Worm (Caenorhabditis elegans) whole organism, L3 larva: ENCODE data around the gene smg-6.

Experiments used
- R02D3.7 ChIP-seq: fragments of 150-350 bp; optimal IDR thresholded peaks from 2 replicates; lab custom pipeline; 2014; ENCODE audit warnings: missing biosample characterization, missing genetic modification characterization
- ZK546.5 ChIP-seq: sonication (generic microtip); optimal IDR thresholded peaks from 2 replicates; lab custom pipeline; 2017; ENCODE audit warnings: missing biosample characterization, missing genetic modification characterization
- aly-2 ChIP-seq: fragments of 150-350 bp; optimal IDR thresholded peaks from 2 replicates; lab custom pipeline; 2014; ENCODE audit warnings: missing biosample characterization, missing genetic modification characterization
- ama-1 ChIP-seq: fragments of 150-350 bp; optimal IDR thresholded peaks from 2 replicates; lab custom pipeline; 2018
- ceh-16 ChIP-seq: sonication (generic microtip); optimal IDR thresholded peaks from 2 replicates; lab custom pipeline; 2017; ENCODE audit warnings: missing biosample characterization, missing genetic modification characterization
- ceh-28 ChIP-seq: fragments of 150-350 bp; optimal IDR thresholded peaks from 2 replicates; lab custom pipeline; 2014; ENCODE audit warnings: missing biosample characterization, missing genetic modification reagents, missing genetic modification characterization
- ceh-82 ChIP-seq: fragments of 150-350 bp; optimal IDR thresholded peaks from 2 replicates; lab custom pipeline; 2014; ENCODE audit warnings: missing biosample characterization, missing genetic modification characterization
- daf-12 ChIP-seq: fragments of 150-350 bp; optimal IDR thresholded peaks from 2 replicates; lab custom pipeline; 2014; ENCODE audit warnings: missing biosample characterization, missing genetic modification reagents, missing genetic modification characterization
- egl-27 ChIP-seq: sonication (generic microtip); optimal IDR thresholded peaks from 4 replicates; lab custom pipeline; 2017; ENCODE audit warnings: missing biosample characterization, missing genetic modification reagents, missing genetic modification characterization
- elt-2 ChIP-seq: sonication (generic microtip); optimal IDR thresholded peaks from 2 replicates; lab custom pipeline; 2016; ENCODE audit warnings: missing genetic modification reagents, mild to moderate bottlenecking, missing genetic modification characterization, missing compliant biosample characterization
- elt-3 ChIP-seq, 3 experiments: fragments of 150-350 bp in 1 of 3; sonication (generic microtip) in 2 of 3; optimal IDR thresholded peaks; 2 replicates in 2 of 3; 4 replicates in 1 of 3; lab custom pipeline; 2014 to 2017; ENCODE audit warnings: missing biosample characterization in 3 of 3, missing genetic modification characterization in 3 of 3
- eor-1 ChIP-seq, 2 experiments: fragments of 150-350 bp; optimal IDR thresholded peaks; 2 replicates each; lab custom pipeline; 2014 to 2018; ENCODE audit warnings: missing biosample characterization in 2 of 2, missing genetic modification characterization in 2 of 2
- fkh-2 ChIP-seq: fragments of 150-350 bp; optimal IDR thresholded peaks from 2 replicates; lab custom pipeline; 2014; ENCODE audit warnings: missing biosample characterization, missing genetic modification reagents, missing genetic modification characterization
- fos-1 ChIP-seq: fragments of 150-350 bp; optimal IDR thresholded peaks from 2 replicates; lab custom pipeline; 2014; ENCODE audit warnings: missing biosample characterization, missing genetic modification characterization
- hmg-11 ChIP-seq: sonication (generic microtip); optimal IDR thresholded peaks from 2 replicates; lab custom pipeline; 2016; ENCODE audit warnings: missing genetic modification characterization, missing compliant biosample characterization
- jun-1 ChIP-seq: fragments of 150-350 bp; optimal IDR thresholded peaks from 2 replicates; lab custom pipeline; 2014; ENCODE audit warnings: missing biosample characterization, missing genetic modification reagents, missing genetic modification characterization
- lin-15B ChIP-seq: fragments of 150-350 bp; optimal IDR thresholded peaks from 2 replicates; lab custom pipeline; 2014; ENCODE audit warnings: missing biosample characterization, missing genetic modification characterization
- lin-39 ChIP-seq: fragments of 150-350 bp; optimal IDR thresholded peaks from 2 replicates; lab custom pipeline; 2018; ENCODE audit warnings: missing biosample characterization, missing genetic modification reagents, missing genetic modification characterization
- lsy-12 ChIP-seq: sonication (generic microtip); optimal IDR thresholded peaks from 2 replicates; lab custom pipeline; 2016; ENCODE audit warnings: mild to moderate bottlenecking, missing genetic modification characterization, missing compliant biosample characterization
- mml-1 ChIP-seq: fragments of 150-350 bp; sonication (generic microtip); optimal IDR thresholded peaks from 3 replicates; lab custom pipeline; 2014; ENCODE audit warnings: missing biosample characterization, missing genetic modification characterization
- nfya-1 ChIP-seq: sonication (generic microtip); optimal IDR thresholded peaks from 2 replicates; lab custom pipeline; 2017; ENCODE audit warnings: missing genetic modification characterization, mild to moderate bottlenecking, missing compliant biosample characterization, antibody characterized with exemption, moderate library complexity; ENCODE audit not compliant: insufficient read depth
- nhr-11 ChIP-seq: fragments of 150-350 bp; optimal IDR thresholded peaks from 2 replicates; lab custom pipeline; 2014; ENCODE audit warnings: missing biosample characterization, missing genetic modification characterization
- nhr-12 ChIP-seq: fragments of 150-350 bp; optimal IDR thresholded peaks from 2 replicates; lab custom pipeline; 2014; ENCODE audit warnings: missing biosample characterization, missing genetic modification characterization
- nhr-23 ChIP-seq: fragments of 150-350 bp; optimal IDR thresholded peaks from 2 replicates; lab custom pipeline; 2014; ENCODE audit warnings: missing biosample characterization, missing genetic modification reagents, missing genetic modification characterization
- nhr-237 ChIP-seq: fragments of 150-350 bp; optimal IDR thresholded peaks from 2 replicates; lab custom pipeline; 2014; ENCODE audit warnings: missing biosample characterization, missing genetic modification characterization
- nhr-25 ChIP-seq: sonication (generic microtip); optimal IDR thresholded peaks from 2 replicates; lab custom pipeline; 2017; ENCODE audit warnings: missing biosample characterization, missing genetic modification characterization
- nhr-28 ChIP-seq: fragments of 150-350 bp; optimal IDR thresholded peaks from 2 replicates; lab custom pipeline; 2014; ENCODE audit warnings: missing biosample characterization, missing genetic modification characterization
- nhr-43 ChIP-seq: sonication (generic microtip); optimal IDR thresholded peaks from 2 replicates; lab custom pipeline; 2016; ENCODE audit warnings: mild to moderate bottlenecking, missing genetic modification characterization, missing compliant biosample characterization; ENCODE audit not compliant: poor library complexity, severe bottlenecking
- nhr-67 ChIP-seq: fragments of 150-350 bp; optimal IDR thresholded peaks from 2 replicates; lab custom pipeline; 2014; ENCODE audit warnings: missing biosample characterization, missing genetic modification characterization
- nhr-77 ChIP-seq: fragments of 150-350 bp; optimal IDR thresholded peaks from 2 replicates; lab custom pipeline; 2014; ENCODE audit warnings: missing biosample characterization, missing genetic modification characterization
- pha-4 ChIP-seq: fragments of 150-350 bp; optimal IDR thresholded peaks from 2 replicates; lab custom pipeline; 2014; ENCODE audit warnings: missing biosample characterization, missing genetic modification reagents, missing genetic modification characterization
- sea-2 ChIP-seq: fragments of 150-350 bp; sonication (generic microtip); optimal IDR thresholded peaks from 4 replicates; lab custom pipeline; 2014; ENCODE audit warnings: missing biosample characterization, missing genetic modification reagents, missing genetic modification characterization
- skn-1 ChIP-seq: fragments of 150-350 bp; optimal IDR thresholded peaks from 2 replicates; lab custom pipeline; 2014; ENCODE audit warnings: missing biosample characterization, missing genetic modification characterization
- snpc-4 ChIP-seq: fragments of 150-350 bp; optimal IDR thresholded peaks from 2 replicates; lab custom pipeline; 2014; ENCODE audit warnings: missing biosample characterization, missing genetic modification characterization
- tbx-2 ChIP-seq: sonication (generic microtip); optimal IDR thresholded peaks from 2 replicates; lab custom pipeline; 2016; ENCODE audit warnings: mild to moderate bottlenecking, missing genetic modification characterization, missing compliant biosample characterization
- unc-39 ChIP-seq: sonication (generic microtip); optimal IDR thresholded peaks from 4 replicates; lab custom pipeline; 2017; ENCODE audit warnings: missing biosample characterization, missing genetic modification characterization
- unc-62 ChIP-seq: fragments of 150-350 bp; sonication (generic microtip); optimal IDR thresholded peaks from 4 replicates; lab custom pipeline; 2014; ENCODE audit warnings: missing biosample characterization, missing genetic modification reagents, missing genetic modification characterization
- zag-1 ChIP-seq: fragments of 150-350 bp; optimal IDR thresholded peaks from 2 replicates; lab custom pipeline; 2014; ENCODE audit warnings: missing biosample characterization, missing genetic modification characterization
- ztf-11 ChIP-seq: fragments of 150-350 bp; optimal IDR thresholded peaks from 2 replicates; lab custom pipeline; 2014; ENCODE audit warnings: missing biosample characterization, missing genetic modification characterization
- ztf-4 ChIP-seq: fragments of 150-350 bp; optimal IDR thresholded peaks from 2 replicates; lab custom pipeline; 2014; ENCODE audit warnings: missing biosample characterization, missing genetic modification characterization

smg-6 gene

ce11 chrIII:2528621-2529113 lies 55.0 kb downstream of the smg-6 start, which contains the start of the genes Y54F10AM.15, rbc-2 and ndua-8 (continued):
- TF ChIP-seq R02D3.7 (tag; lab: Kevin White, UChicago) (peak; percentile 100), elt-3 (tag; optimal IDR thresholded peaks at IDR 0.05; lab: Kevin White, UChicago) (no peak), pha-4 (tag; lab: Kevin White, UChicago) (peak; percentile 99), snpc-4 (tag; lab: Kevin White, UChicago) (peak; percentile 82), nhr-23 (tag; lab: Kevin White, UChicago) (peak; percentile 96), nhr-77 (tag; lab: Kevin White, UChicago) (peak; percentile 22), elt-2 (tag; lab: Kevin White, UChicago) (peak; percentile 70), nhr-67 (no peak), unc-39 (tag; lab: Kevin White, UChicago) (no peak), lsy-12 (tag; lab: Kevin White, UChicago) (peak; percentile 76), fos-1 (tag; lab: Kevin White, UChicago) (no peak), ama-1 (lab: Kevin White, UChicago) (peak; percentile 60), ceh-16 (tag; lab: Kevin White, UChicago) (no peak), sea-2 (GFP tag; lab: Kevin White, UChicago) (no peak), nhr-43 (tag; lab: Kevin White, UChicago) (no peak), ceh-28 (tag; lab: Kevin White, UChicago) (peak; percentile 82), ZK546.5 (peak; percentile 41), jun-1 (peak; percentile 58), ceh-82 (tag; lab: Kevin White, UChicago) (peak; percentile 78)
- TF ChIP-seq, all 47 proteins: peak for 29

DNA sequence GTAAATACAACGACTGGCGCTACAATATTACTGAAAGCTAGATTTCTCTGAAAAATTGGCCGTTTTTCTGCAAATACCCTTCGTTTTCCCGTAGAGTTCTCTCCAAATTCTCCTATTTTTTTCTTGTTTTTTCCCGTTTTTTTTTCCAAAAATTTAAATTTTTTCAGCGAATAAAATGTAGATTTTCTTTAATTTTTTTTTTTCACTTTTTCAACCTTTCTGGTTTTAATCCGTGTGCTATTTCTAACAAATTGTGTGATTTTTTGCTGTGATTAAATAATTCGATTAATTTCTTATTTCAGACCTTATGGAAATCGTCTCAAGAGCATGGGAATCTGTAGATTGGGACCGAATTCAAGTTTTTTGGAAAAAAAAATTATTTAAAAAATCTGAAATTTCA lies 56.7 kb downstream of the smg-6 start, which contains the start of gene cone-1:
Gene cone-1 (plus strand): TSS at position 301 of the 400 bp plus-strand sequence.
- TF ChIP-seq unc-62 (GFP tag; lab: Kevin White, UChicago) (no peak), eor-1 (tag; optimal IDR thresholded peaks at IDR 0.05; lab: Kevin White, UChicago) (no peak), zag-1 (tag; lab: Kevin White, UChicago) (no peak), lin-39 (tag; lab: Kevin White, UChicago) (no peak), elt-2 (tag; lab: Kevin White, UChicago) (no peak), aly-2 (no peak), jun-1 (no peak), nhr-11 (tag; lab: Kevin White, UChicago) (no peak), nhr-67 (no peak), hmg-11 (tag; lab: Kevin White, UChicago) (no peak)

DNA sequence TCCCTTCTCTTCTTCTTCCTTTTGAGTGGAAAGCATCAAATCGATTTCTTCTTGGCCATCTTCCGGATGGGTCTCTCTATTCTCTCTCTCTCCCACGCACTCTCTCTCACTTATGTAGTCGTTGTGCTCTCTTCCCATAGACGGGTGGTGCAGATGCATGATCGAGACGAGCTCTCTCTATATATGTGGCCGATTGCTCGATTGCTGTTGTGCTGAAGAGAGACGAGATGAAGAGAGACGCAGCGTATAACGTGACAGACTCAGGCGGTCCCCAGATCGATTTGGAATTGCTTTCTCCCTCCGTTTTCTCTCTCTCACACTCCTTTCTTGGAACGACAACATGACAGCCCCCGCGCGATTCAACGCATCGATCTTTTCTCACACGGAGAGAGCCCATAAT lies 59.1 kb downstream of the smg-6 start:
- no peak for TF ChIP-seq ztf-11 (tag; lab: Kevin White, UChicago)
- TF ChIP-seq lin-39 (tag; lab: Kevin White, UChicago) = peak; percentile 15
- TF ChIP-seq sea-2 (GFP tag; lab: Kevin White, UChicago) = peak; percentile 6
- peak; percentile 67 for TF ChIP-seq nfya-1 (tag; lab: Kevin White, UChicago)
- no peak for TF ChIP-seq nhr-25 (tag; lab: Kevin White, UChicago)
- no peak for TF ChIP-seq nhr-28
- peak; percentile 52 for TF ChIP-seq ceh-28 (tag; lab: Kevin White, UChicago)
- TF ChIP-seq daf-12 (tag; lab: Kevin White, UChicago) = no peak
- TF ChIP-seq skn-1 (tag; lab: Kevin White, UChicago) = no peak
- TF ChIP-seq nhr-11 (tag; lab: Kevin White, UChicago) = peak; percentile 8
- TF ChIP-seq fkh-2 (tag; lab: Kevin White, UChicago) = no peak
- TF ChIP-seq lin-15B (tag; lab: Kevin White, UChicago) = peak; percentile 7
- TF ChIP-seq hmg-11 (tag; lab: Kevin White, UChicago) = peak; percentile 49
- TF ChIP-seq elt-3 (tag; optimal IDR thresholded peaks at IDR 0.05; lab: Kevin White, UChicago) = no peak
- peak; percentile 43 for TF ChIP-seq tbx-2

DNA sequence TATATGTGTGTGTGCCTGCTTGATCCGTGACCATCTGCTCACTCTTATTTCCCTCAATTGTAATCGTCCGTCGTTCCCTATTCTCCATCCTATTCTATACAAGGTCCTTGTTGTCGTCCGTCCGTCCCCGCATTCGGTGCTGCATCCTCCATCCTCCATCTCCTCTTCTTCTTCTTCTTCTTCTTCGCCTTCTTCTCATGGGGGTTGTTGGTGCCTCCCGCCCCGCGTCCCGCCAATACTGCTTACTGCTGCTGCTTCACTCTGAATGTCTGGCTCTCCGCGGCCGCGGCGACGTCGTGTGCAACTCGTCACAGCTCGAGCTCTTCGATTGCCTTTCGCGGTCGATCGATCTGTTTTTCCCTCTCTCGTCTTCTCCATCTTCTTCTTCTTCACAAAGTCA lies 61.5 kb downstream of the smg-6 start:
- TF ChIP-seq skn-1 (tag; lab: Kevin White, UChicago) (no peak), eor-1 (tag; optimal IDR thresholded peaks at IDR 0.05; lab: Kevin White, UChicago) (no peak), fos-1 (tag; lab: Kevin White, UChicago) (no peak), elt-3 (tag; optimal IDR thresholded peaks at IDR 0.05; lab: Kevin White, UChicago) (no peak), nhr-43 (tag; lab: Kevin White, UChicago) (no peak), lsy-12 (tag; lab: Kevin White, UChicago) (no peak), nhr-25 (tag; lab: Kevin White, UChicago) (no peak), unc-62 (GFP tag; lab: Kevin White, UChicago) (no peak), aly-2 (no peak), ztf-4 (tag; lab: Kevin White, UChicago) (no peak), sea-2 (GFP tag; lab: Kevin White, UChicago) (no peak), pha-4 (tag; lab: Kevin White, UChicago) (no peak), nhr-11 (tag; lab: Kevin White, UChicago) (no peak), ceh-16 (tag; lab: Kevin White, UChicago) (no peak), zag-1 (tag; lab: Kevin White, UChicago) (no peak), nhr-23 (tag; lab: Kevin White, UChicago) (no peak), ceh-28 (tag; lab: Kevin White, UChicago) (no peak), egl-27 (tag; lab: Kevin White, UChicago) (no peak), hmg-11 (tag; lab: Kevin White, UChicago) (peak; percentile 51), nfya-1 (tag; lab: Kevin White, UChicago) (peak; percentile 59), R02D3.7 (tag; lab: Kevin White, UChicago) (no peak), unc-39 (tag; lab: Kevin White, UChicago) (no peak), snpc-4 (tag; lab: Kevin White, UChicago) (peak; percentile 31), ama-1 (lab: Kevin White, UChicago) (no peak), mml-1 (tag; lab: Kevin White, UChicago) (no peak), nhr-237 (no peak), lin-39 (tag; lab: Kevin White, UChicago) (peak; percentile 69), elt-2 (tag; lab: Kevin White, UChicago) (no peak), jun-1 (no peak), lin-15B (tag; lab: Kevin White, UChicago) (peak; percentile 17), nhr-12 (no peak), nhr-28 (no peak)
- TF ChIP-seq, all 47 proteins: peak for 5
